Worm (Caenorhabditis elegans) whole organism, L4 larva: Measurements from ENCODE around the gene ZK488.6.

Experiments
- ceh-82 ChIP-seq: sonication (generic microtip); optimal IDR thresholded peaks from 2 replicates; lab custom pipeline; 2017; ENCODE audit warnings: missing biosample characterization, missing genetic modification characterization
- cey-2 ChIP-seq: sonication (generic microtip); optimal IDR thresholded peaks from 3 replicates; lab custom pipeline; 2017; ENCODE audit warnings: missing genetic modification characterization, mild to moderate bottlenecking, missing compliant biosample characterization, antibody characterized with exemption, borderline replicate concordance; ENCODE audit not compliant: insufficient read depth
- lir-3 ChIP-seq: sonication (generic microtip); optimal IDR thresholded peaks from 2 replicates; lab custom pipeline; 2016; ENCODE audit warnings: mild to moderate bottlenecking, missing genetic modification characterization, missing compliant biosample characterization
- sdz-12 ChIP-seq: fragments of 200-800 bp; sonication (Bioruptor generic); optimal IDR thresholded peaks from 2 replicates; lab custom pipeline; 2018; ENCODE audit warnings: mild to moderate bottlenecking, missing genetic modification characterization, missing compliant biosample characterization

- no peak for TF ChIP-seq lir-3 (tag; lab: Kevin White, UChicago)
- no peak for TF ChIP-seq cey-2 (tag; lab: Kevin White, UChicago)
- TF ChIP-seq ceh-82 (tag; lab: Kevin White, UChicago), result no peak
- no peak for TF ChIP-seq sdz-12 (GFP tag; lab: Kevin White, UChicago)
Observed at ce11 chrV:624922-625321, 34.6 kb downstream of the ZK488.6 start, which contains the start of gene srt-17.
